Fruit fly (Drosophila melanogaster) whole organism, prepupa: ENCODE measurements around the gene CG8851.

Experiments
- CG10631 ChIP-seq: fragments of 200-800 bp; sonication (Bioruptor generic); optimal IDR thresholded peaks from 2 replicates; lab custom pipeline; 2016; ENCODE audit warnings: missing biosample characterization, missing genetic modification characterization
- CG10669 ChIP-seq: fragments of 200-800 bp; sonication (Bioruptor generic); optimal IDR thresholded peaks from 3 replicates; lab custom pipeline; 2018; ENCODE audit warnings: missing biosample characterization, mild to moderate bottlenecking, missing genetic modification characterization, moderate library complexity
- CG1621 ChIP-seq: fragments of 200-800 bp; sonication (Bioruptor generic); optimal IDR thresholded peaks from 3 replicates; lab custom pipeline; 2018; ENCODE audit warnings: missing biosample characterization, mild to moderate bottlenecking, missing genetic modification characterization
- CG16779 ChIP-seq: fragments of 200-800 bp; sonication (Bioruptor generic); optimal IDR thresholded peaks from 3 replicates; lab custom pipeline; 2017; ENCODE audit warnings: missing biosample characterization, mild to moderate bottlenecking, missing genetic modification characterization
- CG3032 ChIP-seq: fragments of 200-800 bp; optimal IDR thresholded peaks from 2 replicates; lab custom pipeline; 2019; ENCODE audit warnings: missing biosample characterization, mild to moderate bottlenecking, missing genetic modification characterization, moderate library complexity
- CG31627 ChIP-seq: fragments of 200-800 bp; sonication (Bioruptor generic); optimal IDR thresholded peaks from 3 replicates; lab custom pipeline; 2016; ENCODE audit warnings: missing biosample characterization, missing genetic modification characterization
- CG32006 ChIP-seq: fragments of 200-800 bp; sonication (Bioruptor generic); optimal IDR thresholded peaks from 3 replicates; lab custom pipeline; 2017; ENCODE audit warnings: missing biosample characterization, mild to moderate bottlenecking, missing genetic modification characterization
- CG34406 ChIP-seq: fragments of 200-800 bp; sonication (Bioruptor generic); optimal IDR thresholded peaks from 3 replicates; lab custom pipeline; 2016; ENCODE audit warnings: missing biosample characterization, missing genetic modification characterization
- CG3919 ChIP-seq: fragments of 200-800 bp; sonication (Bioruptor generic); optimal IDR thresholded peaks from 3 replicates; lab custom pipeline; 2016; ENCODE audit warnings: missing biosample characterization, missing genetic modification characterization
- CG6163 ChIP-seq: fragments of 200-800 bp; sonication (Bioruptor generic); IDR thresholded peaks from 3 replicates; pipeline ENCODE4 v1.3.6; 2022; ENCODE audit warnings: missing biosample characterization, missing genetic modification characterization
- CG6792 ChIP-seq: fragments of 200-800 bp; sonication (Bioruptor generic); optimal IDR thresholded peaks from 3 replicates; lab custom pipeline; 2016; ENCODE audit warnings: missing biosample characterization, missing genetic modification characterization
- CG6854 ChIP-seq: fragments of 200-800 bp; sonication (Bioruptor generic); optimal IDR thresholded peaks from 2 replicates; lab custom pipeline; 2017; ENCODE audit warnings: missing biosample characterization, mild to moderate bottlenecking, missing genetic modification characterization
- CG9139 ChIP-seq: fragments of 200-800 bp; sonication (Bioruptor generic); optimal IDR thresholded peaks from 3 replicates; lab custom pipeline; 2017; ENCODE audit warnings: missing biosample characterization, mild to moderate bottlenecking, missing genetic modification characterization
- Eip78C ChIP-seq: fragments of 200-800 bp; sonication (Bioruptor generic); peaks from one replicate; lab custom pipeline; 2016; ENCODE audit warnings: missing biosample characterization, missing genetic modification characterization
- Ets96B ChIP-seq: fragments of 200-800 bp; optimal IDR thresholded peaks from 2 replicates; lab custom pipeline; 2019; ENCODE audit warnings: missing biosample characterization, mild to moderate bottlenecking, missing genetic modification characterization, moderate library complexity
- Lpt ChIP-seq: fragments of 200-800 bp; sonication (Bioruptor generic); optimal IDR thresholded peaks from 3 replicates; lab custom pipeline; 2016; ENCODE audit warnings: missing biosample characterization, missing genetic modification characterization
- Met ChIP-seq: fragments of 200-800 bp; sonication (Bioruptor generic); optimal IDR thresholded peaks from 3 replicates; lab custom pipeline; 2016; ENCODE audit warnings: missing biosample characterization, missing genetic modification characterization
- Smox ChIP-seq: fragments of 200-800 bp; sonication (Bioruptor generic); optimal IDR thresholded peaks from 3 replicates; lab custom pipeline; 2016; ENCODE audit warnings: missing biosample characterization, missing genetic modification characterization
- Sox102F ChIP-seq: fragments of 200-800 bp; sonication (Bioruptor generic); optimal IDR thresholded peaks from 2 replicates; lab custom pipeline; 2016; ENCODE audit warnings: missing biosample characterization, mild to moderate bottlenecking, missing genetic modification characterization
- Sox14 ChIP-seq: fragments of 200-800 bp; sonication (Bioruptor generic); optimal IDR thresholded peaks from 3 replicates; lab custom pipeline; 2016; ENCODE audit warnings: missing biosample characterization, missing genetic modification characterization
- achi ChIP-seq: fragments of 200-800 bp; sonication (Bioruptor generic); optimal IDR thresholded peaks from 3 replicates; lab custom pipeline; 2016; ENCODE audit warnings: missing biosample characterization, missing genetic modification characterization
- cyc ChIP-seq: fragments of 200-800 bp; sonication (Bioruptor generic); optimal IDR thresholded peaks from 3 replicates; lab custom pipeline; 2016; ENCODE audit warnings: missing biosample characterization, missing genetic modification characterization
- dac ChIP-seq: fragments of 200-800 bp; sonication (Bioruptor generic); optimal IDR thresholded peaks from 2 replicates; lab custom pipeline; 2017; ENCODE audit warnings: missing biosample characterization, mild to moderate bottlenecking, missing genetic modification characterization
- eg ChIP-seq: fragments of 200-800 bp; sonication (Bioruptor generic); IDR thresholded peaks from 3 replicates; pipeline ENCODE4 v1.3.6; 2022; ENCODE audit warnings: missing biosample characterization, missing genetic modification characterization
- esn ChIP-seq: fragments of 200-800 bp; sonication (Bioruptor generic); optimal IDR thresholded peaks from 2 replicates; lab custom pipeline; 2016; ENCODE audit warnings: missing biosample characterization, mild to moderate bottlenecking, missing genetic modification characterization, moderate library complexity
- fd85E ChIP-seq: fragments of 200-800 bp; sonication (Bioruptor generic); optimal IDR thresholded peaks from 3 replicates; lab custom pipeline; 2016; ENCODE audit warnings: missing biosample characterization, missing genetic modification characterization
- fkh ChIP-seq: fragments of 200-800 bp; sonication (Bioruptor generic); optimal IDR thresholded peaks from 3 replicates; lab custom pipeline; 2017; ENCODE audit warnings: missing biosample characterization, mild to moderate bottlenecking, missing genetic modification characterization, moderate library complexity
- lz ChIP-seq: fragments of 200-800 bp; sonication (Bioruptor generic); optimal IDR thresholded peaks from 3 replicates; lab custom pipeline; 2016; ENCODE audit warnings: missing biosample characterization, missing genetic modification characterization
- net ChIP-seq: fragments of 200-800 bp; sonication (Bioruptor generic); optimal IDR thresholded peaks from 3 replicates; lab custom pipeline; 2016; ENCODE audit warnings: missing biosample characterization, missing genetic modification characterization
- salr ChIP-seq, 2 experiments: fragments of 200-800 bp; sonication (Bioruptor generic); optimal IDR thresholded peaks; 3 replicates each; lab custom pipeline; 2016 to 2018; ENCODE audit warnings: missing biosample characterization in 2 of 2, missing genetic modification characterization in 2 of 2, mild to moderate bottlenecking in 1 of 2
- spab ChIP-seq: fragments of 200-800 bp; sonication (Bioruptor generic); optimal IDR thresholded peaks from 2 replicates; lab custom pipeline; 2017; ENCODE audit warnings: missing biosample characterization, mild to moderate bottlenecking, missing genetic modification characterization, missing genetic modification reagents
- ss ChIP-seq, 2 experiments: fragments of 200-800 bp; sonication (Bioruptor generic); optimal IDR thresholded peaks; 2 replicates in 1 of 2; 3 replicates in 1 of 2; lab custom pipeline; 2017 to 2018; ENCODE audit warnings: mild to moderate bottlenecking in 2 of 2, missing biosample characterization in 2 of 2, missing genetic modification characterization in 2 of 2, moderate library complexity in 1 of 2
- svp ChIP-seq: fragments of 200-800 bp; sonication (Bioruptor generic); peaks from one replicate; lab custom pipeline; 2016; ENCODE audit warnings: missing biosample characterization, missing genetic modification characterization
- topi ChIP-seq: fragments of 200-800 bp; sonication (Bioruptor generic); optimal IDR thresholded peaks from 3 replicates; lab custom pipeline; 2016; ENCODE audit warnings: missing biosample characterization, missing genetic modification characterization
- vri ChIP-seq: fragments of 200-800 bp; sonication (Bioruptor generic); optimal IDR thresholded peaks from 3 replicates; lab custom pipeline; 2016; ENCODE audit warnings: missing biosample characterization, mild to moderate bottlenecking, missing genetic modification characterization

Gene CG8851

DNA sequence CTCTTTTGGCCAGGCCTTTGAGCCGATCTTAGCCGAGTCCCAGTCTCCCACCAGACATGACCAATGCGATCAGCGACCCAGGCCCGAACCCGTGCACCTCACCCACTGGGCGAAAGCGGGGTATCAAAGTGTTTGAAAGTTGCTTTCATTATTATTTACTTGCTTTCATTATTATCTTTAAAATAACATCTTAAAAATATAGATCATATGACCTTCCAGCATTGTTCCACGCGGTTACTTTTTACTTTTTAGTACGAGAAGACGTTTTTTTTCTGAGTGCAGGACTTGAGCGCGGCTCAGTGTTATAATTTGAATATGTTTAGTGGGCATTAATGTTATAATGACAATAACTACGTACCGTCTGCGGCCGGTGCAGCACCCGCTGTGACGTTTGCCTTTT is 23.6 kb downstream of the CG8851 start:
- TF ChIP-seq svp (peak; percentile 76), spab (GFP tag; lab: Kevin White, UChicago) (no peak), Eip78C (GFP tag; lab: Kevin White, UChicago) (peak; percentile 49), Met (GFP tag; lab: Kevin White, UChicago) (peak; percentile 5), Smox (GFP tag; lab: Kevin White, UChicago) (peak; percentile 32), esn (GFP tag; lab: Kevin White, UChicago) (peak; percentile 40), CG3919 (peak; percentile 4), Ets96B (no peak), CG6792 (peak; percentile 11), net (GFP tag; lab: Kevin White, UChicago) (no peak), topi (GFP tag; lab: Kevin White, UChicago) (peak; percentile 19), Sox102F (GFP tag; lab: Kevin White, UChicago) (peak; percentile 34), lz (GFP tag; lab: Kevin White, UChicago) (peak; percentile 33)

DNA sequence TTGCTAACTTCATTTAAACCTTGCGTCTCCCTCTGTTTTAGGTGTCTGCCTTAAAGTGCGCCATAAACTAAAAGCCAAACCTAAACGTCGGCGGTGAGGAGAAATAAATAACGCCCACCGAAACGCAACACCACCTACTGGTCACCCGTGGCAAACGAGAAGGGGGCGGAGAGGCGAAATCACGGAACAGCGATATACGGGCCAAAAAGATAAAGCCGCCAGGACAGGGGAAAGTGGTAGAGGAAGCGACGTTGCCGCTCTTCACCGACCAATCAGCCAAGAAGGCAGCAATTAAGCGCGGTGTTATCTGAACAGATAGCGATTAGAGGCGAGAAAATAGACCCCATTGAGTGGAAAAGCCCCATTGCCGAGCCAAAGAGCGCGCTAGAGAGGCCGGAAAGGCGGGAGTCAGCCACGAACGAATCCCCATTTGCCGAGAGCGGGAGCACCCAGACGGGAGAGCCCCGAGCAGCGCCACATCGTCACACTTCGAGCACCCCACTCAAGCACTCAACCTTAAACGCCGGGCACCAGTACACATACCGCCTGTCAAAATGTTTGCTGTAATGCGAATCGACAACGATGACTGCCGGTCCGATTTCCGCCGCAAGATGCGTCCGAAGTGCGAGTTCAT is 25.7 kb downstream of the CG8851 start:
- TF ChIP-seq Sox14 (GFP tag; lab: Kevin White, UChicago) = no peak
- TF ChIP-seq CG3032 (tag; lab: Kevin White, UChicago) = no peak
- 0 out of 3 replicates have a peak, but pooled peaks have one; percentile 42 for TF ChIP-seq CG6163 (GFP tag; lab: Robert Waterston, UW)
- TF ChIP-seq CG9139 = no peak
- TF ChIP-seq svp = peak; percentile 75
- TF ChIP-seq esn (GFP tag; lab: Kevin White, UChicago) = no peak
- no peak for TF ChIP-seq CG32006 (GFP tag; lab: Kevin White, UChicago)
- no peak for TF ChIP-seq ss (GFP tag; optimal IDR thresholded peaks at IDR 0.05; lab: Kevin White, UChicago)

DNA sequence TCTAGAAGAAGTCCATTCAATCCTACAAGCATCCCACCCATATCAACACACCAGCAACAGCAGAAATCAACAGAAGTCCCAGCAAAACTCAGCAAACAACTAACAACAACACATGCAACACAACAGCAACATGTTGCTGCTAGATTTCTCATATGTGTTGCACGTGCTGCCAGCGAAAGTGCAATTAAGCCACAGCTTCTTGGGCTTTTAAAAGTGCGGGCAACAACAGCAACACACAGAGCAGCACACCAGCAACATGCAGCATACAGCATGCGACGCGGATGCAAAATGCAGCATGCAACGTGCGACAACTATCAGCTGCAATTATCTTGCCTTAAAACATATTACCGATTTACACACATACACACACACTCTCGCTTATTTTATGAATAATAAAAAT is 28.0 kb downstream of the CG8851 start:
- TF ChIP-seq CG10631 (no peak), net (GFP tag; lab: Kevin White, UChicago) (no peak), CG3919 (peak; percentile 59), salr (GFP tag; optimal IDR thresholded peaks at IDR 0.05; lab: Kevin White, UChicago) (no peak), cyc (no peak), CG1621 (tag; lab: Kevin White, UChicago) (no peak)
- TF ChIP-seq, all 60 proteins: peak for 1

- TF ChIP-seq CG10669 = no peak
- TF ChIP-seq fkh (GFP tag; lab: Kevin White, UChicago) = peak; percentile 81
- TF ChIP-seq, all 60 proteins: peak for 1
These were observed 29.4 kb downstream of the CG8851 start for dm6 chr2L:3548879-3549278.

dm6 chr2L:3549742-3550141 is 30.3 kb downstream of the CG8851 start:
- TF ChIP-seq Lpt (GFP tag; lab: Kevin White, UChicago) (no peak), Met (GFP tag; lab: Kevin White, UChicago) (no peak), dac (GFP tag; lab: Kevin White, UChicago) (no peak), CG10631 (no peak), CG6854 (GFP tag; lab: Kevin White, UChicago) (no peak), CG31627 (GFP tag; lab: Kevin White, UChicago) (no peak), topi (GFP tag; lab: Kevin White, UChicago) (no peak), eg (GFP tag; lab: Robert Waterston, UW) (no peak), fd85E (GFP tag; lab: Kevin White, UChicago) (no peak), Ets96B (no peak)

DNA sequence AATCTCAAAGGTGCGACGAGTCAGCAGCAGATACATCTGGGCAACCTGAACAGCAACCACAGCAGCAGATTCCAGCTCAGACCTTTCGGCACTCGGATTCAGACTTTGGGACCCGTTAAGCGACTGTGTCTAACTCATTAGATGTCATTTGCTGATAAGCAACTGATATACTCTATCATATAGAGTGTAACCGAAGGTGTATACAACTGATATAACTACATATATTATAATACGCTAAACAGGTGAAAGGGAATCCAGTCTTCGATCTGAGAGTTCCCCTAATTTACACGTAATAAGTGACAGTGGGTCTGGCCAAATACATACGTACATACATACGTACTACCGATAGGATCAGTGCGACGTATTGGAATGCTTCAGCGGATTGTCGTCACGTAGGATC is 31.1 kb downstream of the CG8851 start:
- peak; percentile 10 for TF ChIP-seq lz (GFP tag; lab: Kevin White, UChicago)
- TF ChIP-seq vri (GFP tag; lab: Kevin White, UChicago) = peak; percentile 41
- TF ChIP-seq CG16779 (tag; lab: Kevin White, UChicago) = no peak
- peak; percentile 1 for TF ChIP-seq topi (GFP tag; lab: Kevin White, UChicago)
- TF ChIP-seq CG31627 (GFP tag; lab: Kevin White, UChicago) = peak; percentile 10
- TF ChIP-seq svp = peak; percentile 47
- no peak for TF ChIP-seq Sox14 (GFP tag; lab: Kevin White, UChicago)
- no peak for TF ChIP-seq achi (GFP tag; lab: Kevin White, UChicago)
- peak; percentile 10 for TF ChIP-seq Eip78C (GFP tag; lab: Kevin White, UChicago)
- no peak for TF ChIP-seq CG34406 (GFP tag; lab: Kevin White, UChicago)
